Worm (Caenorhabditis elegans): Measurements from ENCODE around the gene srh-145.

The srh-145 gene

DNA sequence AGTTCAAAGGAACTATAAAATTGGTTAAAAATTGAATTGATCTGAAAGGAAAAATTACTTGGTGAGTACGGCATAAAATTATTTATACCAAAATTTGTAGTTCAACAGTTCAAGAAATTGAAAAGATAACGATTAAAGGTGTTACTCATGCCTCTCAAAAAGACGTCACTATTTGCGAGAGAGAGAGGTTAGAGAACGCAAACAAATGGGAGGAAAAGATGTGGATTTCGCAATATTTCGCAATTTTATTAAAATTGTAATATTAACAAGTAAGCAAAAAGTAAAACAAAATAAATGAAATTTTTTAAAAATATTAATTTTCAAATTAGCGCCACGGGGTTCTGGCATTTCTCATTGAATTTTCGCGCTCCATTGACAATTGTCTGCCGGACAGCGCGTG lies 15.4 kb upstream of the srh-145 start, which contains the start of gene F13A7.11 (continued):
- no peak for TF ChIP-seq daf-19 (GFP tag; conservative IDR thresholded peaks at IDR 0.05)
- no peak for TF ChIP-seq vab-7 (GFP tag; IDR thresholded peaks at IDR 0.05)
- no peak for TF ChIP-seq madf-9 (GFP tag; conservative IDR thresholded peaks at IDR 0.05)
- no peak for TF ChIP-seq zfp-3 (GFP tag; conservative IDR thresholded peaks at IDR 0.05)
- TF ChIP-seq cey-2 (tag; optimal IDR thresholded peaks at IDR 0.05; ENCODE audit: borderline replicate concordance, insufficient read depth), result no peak
- no peak for TF ChIP-seq Y5F2A.4 (GFP tag; optimal IDR thresholded peaks at IDR 0.05)

DNA sequence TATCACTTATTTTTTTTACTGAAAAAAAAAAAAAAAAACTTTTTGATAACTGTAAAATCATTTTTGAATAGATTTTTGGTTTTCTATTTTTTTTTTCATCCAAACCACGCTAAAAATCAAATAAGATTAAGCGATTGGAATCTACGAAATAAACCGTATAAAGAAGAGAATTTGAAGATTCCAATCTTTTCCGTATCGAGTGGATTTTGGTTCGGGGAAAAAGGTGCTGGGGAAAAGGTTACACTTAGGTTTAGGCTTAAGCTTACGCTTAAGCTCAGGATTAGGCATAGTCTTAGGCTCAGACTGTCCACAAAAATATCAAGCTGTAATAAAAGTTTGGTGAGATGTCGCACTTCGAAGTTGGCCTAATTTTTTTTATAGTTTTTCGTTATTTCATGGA lies 14.8 kb upstream of the srh-145 start, which contains the start of gene F13A7.12:
Gene F13A7.12, plus strand, starts transcription at position 301 of the 400 bp plus-strand sequence.
- TF ChIP-seq F26F4.8 (GFP tag; conservative IDR thresholded peaks at IDR 0.05) (no peak), Y5F2A.4 (GFP tag; optimal IDR thresholded peaks at IDR 0.05) (no peak)

ce11 chrV:16399388-16399787 lies 11.1 kb upstream of the srh-145 start, which contains the start of gene sre-36:
TSS of gene sre-36 (plus strand) at chrV:16399688.
- TF ChIP-seq unc-62 (GFP tag; optimal IDR thresholded peaks at IDR 0.05 in 1 of 2), result peak in 1 of 2 experiments; percentile 52
- TF ChIP-seq unc-62 (tag; optimal IDR thresholded peaks at IDR 0.05), result no peak
- TF ChIP-seq jun-1 (tag; optimal IDR thresholded peaks at IDR 0.05), result no peak

- TF ChIP-seq ceh-44 (GFP tag; IDR thresholded peaks at IDR 0.05) (peak; percentile 61; the same call in 1 of the 2 replicates), tra-1 (GFP tag; IDR thresholded peaks at IDR 0.05) (peak; percentile 59; the same call in 1 of the 2 replicates), dve-1 (tag; optimal IDR thresholded peaks at IDR 0.05; ENCODE audit: insufficient read depth) (no peak), snpc-1.2 (GFP tag; IDR thresholded peaks at IDR 0.05) (0 out of 2 replicates have a peak, but pooled peaks have one; percentile 32), rbr-2 (tag; optimal IDR thresholded peaks at IDR 0.05) (peak; percentile 52), hif-1 (tag; optimal IDR thresholded peaks at IDR 0.05) (peak in 1 of 2 experiments; percentile 90), nhr-42 (GFP tag; IDR thresholded peaks at IDR 0.05) (peak; percentile 38; the same call in 1 of the 2 replicates), spr-3 (GFP tag; optimal IDR thresholded peaks at IDR 0.05) (peak; percentile 20), attf-4 (tag; optimal IDR thresholded peaks at IDR 0.05) (no peak), ceh-32 (tag; optimal IDR thresholded peaks at IDR 0.05; ENCODE audit: poor library complexity) (no peak), madf-5 (GFP tag; IDR thresholded peaks at IDR 0.05) (peak in 1 of 2 experiments; percentile 76; a peak in 1 of 4 replicates), ztf-7 (tag; optimal IDR thresholded peaks at IDR 0.05) (peak; percentile 42), unc-130 (GFP tag; optimal IDR thresholded peaks at IDR 0.05) (peak; percentile 87), daf-8 (GFP tag; IDR thresholded peaks at IDR 0.05) (no peak), tag-97 (GFP tag; IDR thresholded peaks at IDR 0.05) (peak; percentile 68; the same call in 1 of the 2 replicates), F49E8.2 (tag; optimal IDR thresholded peaks at IDR 0.05; ENCODE audit: borderline replicate concordance) (peak; percentile 19), madf-9 (GFP tag; conservative IDR thresholded peaks at IDR 0.05) (peak; percentile 71), ZK337.2 (GFP tag; IDR thresholded peaks at IDR 0.05) (peak; percentile 95), nhr-102 (tag; optimal IDR thresholded peaks at IDR 0.05) (peak; percentile 77), Y48G9A.11 (GFP tag; IDR thresholded peaks at IDR 0.05) (peak; percentile 44; the same call in 1 of the 2 replicates), mdt-29 (GFP tag; IDR thresholded peaks at IDR 0.05) (0 out of 2 replicates have a peak, but pooled peaks have one; percentile 17), daf-12 (tag; optimal IDR thresholded peaks at IDR 0.05) (no peak), dmd-6 (GFP tag; IDR thresholded peaks at IDR 0.05) (peak; percentile 75), vab-7 (GFP tag; IDR thresholded peaks at IDR 0.05) (0 out of 2 replicates have a peak, but pooled peaks have one; percentile 16), ceh-28 (tag; optimal IDR thresholded peaks at IDR 0.05) (no peak), duxl-1 (tag; optimal IDR thresholded peaks at IDR 0.05; ENCODE audit: poor library complexity) (peak; percentile 85), dmd-9 (GFP tag; IDR thresholded peaks at IDR 0.05) (peak; percentile 89), F37D6.2 (tag; optimal IDR thresholded peaks at IDR 0.05) (peak; percentile 33), lsy-2 (tag; optimal IDR thresholded peaks at IDR 0.05) (peak in 1 of 2 experiments; percentile 87), nhr-10 (tag; optimal IDR thresholded peaks at IDR 0.05) (no peak), lin-13 (GFP tag; optimal IDR thresholded peaks at IDR 0.05) (peak; percentile 33), spr-1 (tag; optimal IDR thresholded peaks at IDR 0.05) (no peak), nhr-6 (tag; optimal IDR thresholded peaks at IDR 0.05) (peak; percentile 14), nhr-48 (tag; optimal IDR thresholded peaks at IDR 0.05) (peak; percentile 17), lin-38 (GFP tag; IDR thresholded peaks at IDR 0.05) (peak; percentile 73), hmg-1.1 (GFP tag; IDR thresholded peaks at IDR 0.05) (peak; percentile 59)
These were observed 9.0 kb upstream of the srh-145 start, which contains the start of gene F13A7.14 for ce11 chrV:16401519-16401918. TSS of gene F13A7.14 (plus strand) at chrV:16401891.
